Worm (Caenorhabditis elegans) whole organism, L4 larva: ENCODE data around the gene ZC155.2.

Experiments
- F10B5.3 ChIP-seq: sonication (generic microtip); optimal IDR thresholded peaks from 2 replicates; lab custom pipeline; 2016; ENCODE audit warnings: mild to moderate bottlenecking, missing genetic modification characterization, missing compliant biosample characterization
- F49E8.2 ChIP-seq: sonication (generic microtip); optimal IDR thresholded peaks from 2 replicates; lab custom pipeline; 2016; ENCODE audit warnings: missing compliant biosample characterization, mild to moderate bottlenecking, missing genetic modification characterization, borderline replicate concordance
- T20F7.1 ChIP-seq: fragments of 200-800 bp; sonication (Bioruptor generic); optimal IDR thresholded peaks from 2 replicates; lab custom pipeline; 2018; ENCODE audit warnings: mild to moderate bottlenecking, missing genetic modification characterization, missing compliant biosample characterization
- Y5F2A.4 ChIP-seq: fragments of 200-800 bp; sonication (Bioruptor generic); optimal IDR thresholded peaks from 2 replicates; lab custom pipeline; 2018; ENCODE audit warnings: mild to moderate bottlenecking, missing genetic modification characterization, missing compliant biosample characterization
- ZK546.5 ChIP-seq, 2 experiments: sonication (generic microtip); optimal IDR thresholded peaks; 2 replicates each; lab custom pipeline; 2017; ENCODE audit warnings: missing biosample characterization in 2 of 2, missing genetic modification characterization in 2 of 2
- ama-1 ChIP-seq: fragments of 150-350 bp; optimal IDR thresholded peaks from 2 replicates; lab custom pipeline; 2014; ENCODE audit warnings: inconsistent platforms, mixed read lengths
- ceh-32 ChIP-seq: sonication (generic microtip); optimal IDR thresholded peaks from 2 replicates; lab custom pipeline; 2016; ENCODE audit warnings: mild to moderate bottlenecking, missing genetic modification characterization, missing compliant biosample characterization; ENCODE audit not compliant: poor library complexity
- ceh-44 ChIP-seq: fragments of 200-800 bp; sonication (Bioruptor generic); IDR thresholded peaks from 2 replicates; pipeline ENCODE4 v1.3.6; 2022; ENCODE audit warnings: missing genetic modification reagents, missing genetic modification characterization, missing compliant biosample characterization
- daf-16 ChIP-seq, 3 experiments: sonication (generic microtip); optimal IDR thresholded peaks; 2 replicates each; lab custom pipeline; 2016 to 2017; ENCODE audit warnings: missing genetic modification characterization in 3 of 3, missing genetic modification reagents in 3 of 3, mild to moderate bottlenecking in 2 of 3, missing compliant biosample characterization in 2 of 3, missing biosample characterization in 1 of 3, moderate library complexity in 1 of 3
- dmd-6 ChIP-seq: fragments of 200-800 bp; sonication (Bioruptor generic); IDR thresholded peaks from 2 replicates; pipeline ENCODE4 v1.3.6; 2022; ENCODE audit warnings: missing genetic modification reagents, missing genetic modification characterization, missing compliant biosample characterization
- dmd-9 ChIP-seq: fragments of 200-800 bp; sonication (Bioruptor generic); IDR thresholded peaks from 2 replicates; pipeline ENCODE4 v1.3.6; 2022; ENCODE audit warnings: missing genetic modification reagents, missing genetic modification characterization, missing compliant biosample characterization
- dve-1 ChIP-seq: sonication (generic microtip); optimal IDR thresholded peaks from 2 replicates; lab custom pipeline; 2017; ENCODE audit warnings: antibody characterized with exemption, mild to moderate bottlenecking, missing genetic modification characterization, missing compliant biosample characterization; ENCODE audit not compliant: insufficient read depth
- fkh-10 ChIP-seq: fragments of 150-350 bp; optimal IDR thresholded peaks from 2 replicates; lab custom pipeline; 2014; ENCODE audit warnings: missing biosample characterization, missing genetic modification reagents, missing genetic modification characterization
- hlh-11 ChIP-seq: fragments of 200-800 bp; sonication (Bioruptor generic); optimal IDR thresholded peaks from 2 replicates; lab custom pipeline; 2018; ENCODE audit warnings: mild to moderate bottlenecking, missing genetic modification characterization, missing compliant biosample characterization
- lin-1 ChIP-seq: fragments of 200-800 bp; sonication (Bioruptor generic); IDR thresholded peaks from 2 replicates; pipeline ENCODE4 v1.3.6; 2022; ENCODE audit warnings: missing genetic modification reagents, missing genetic modification characterization, missing compliant biosample characterization
- lin-38 ChIP-seq: fragments of 200-800 bp; sonication (Bioruptor generic); IDR thresholded peaks from 2 replicates; pipeline ENCODE4 v1.3.6; 2022; ENCODE audit warnings: missing genetic modification reagents, missing genetic modification characterization, missing compliant biosample characterization
- mdl-1 ChIP-seq, 2 experiments: fragments of 150-350 bp in 1 of 2; sonication (generic microtip) in 1 of 2; optimal IDR thresholded peaks; 2 replicates each; lab custom pipeline; 2014 to 2017; ENCODE audit warnings: missing biosample characterization in 2 of 2, missing genetic modification characterization in 2 of 2
- nhr-28 ChIP-seq: fragments of 150-350 bp; optimal IDR thresholded peaks from 2 replicates; lab custom pipeline; 2014; ENCODE audit warnings: missing biosample characterization, missing genetic modification characterization
- nhr-41 ChIP-seq: fragments of 200-800 bp; sonication (Bioruptor generic); IDR thresholded peaks from 2 replicates; pipeline ENCODE4 v1.3.6; 2022; ENCODE audit warnings: missing genetic modification reagents, missing genetic modification characterization, missing compliant biosample characterization
- nhr-42 ChIP-seq: fragments of 200-800 bp; sonication (Bioruptor generic); IDR thresholded peaks from 2 replicates; pipeline ENCODE4 v1.3.6; 2022; ENCODE audit warnings: missing genetic modification characterization, missing compliant biosample characterization
- php-3 ChIP-seq: fragments of 200-800 bp; sonication (Bioruptor generic); IDR thresholded peaks from 2 replicates; pipeline ENCODE4 v1.3.6; 2022; ENCODE audit warnings: missing genetic modification reagents, missing genetic modification characterization, missing compliant biosample characterization
- pqm-1 ChIP-seq: sonication (generic microtip); optimal IDR thresholded peaks from 2 replicates; lab custom pipeline; 2017; ENCODE audit warnings: missing biosample characterization, missing genetic modification characterization
- spr-3 ChIP-seq: fragments of 200-800 bp; sonication (Bioruptor generic); optimal IDR thresholded peaks from 2 replicates; lab custom pipeline; 2018; ENCODE audit warnings: mild to moderate bottlenecking, missing genetic modification characterization, missing compliant biosample characterization
- tra-1 ChIP-seq: fragments of 200-800 bp; sonication (Bioruptor generic); IDR thresholded peaks from 2 replicates; pipeline ENCODE4 v1.3.6; 2022; ENCODE audit warnings: missing genetic modification reagents, missing genetic modification characterization, missing compliant biosample characterization
- unc-62 ChIP-seq, 3 experiments: fragments of 150-350 bp in 1 of 3; sonication (generic microtip); optimal IDR thresholded peaks in 2 of 3; peaks in 1 of 3; 1 replicate in 1 of 3; 2 replicates in 2 of 3; lab custom pipeline; 2014 to 2017; ENCODE audit warnings: missing biosample characterization in 3 of 3, missing genetic modification characterization in 3 of 3, missing genetic modification reagents in 3 of 3, missing genotype in 1 of 3
- zip-2 ChIP-seq: fragments of 150-350 bp; optimal IDR thresholded peaks from 2 replicates; lab custom pipeline; 2014; ENCODE audit warnings: missing biosample characterization, missing genetic modification characterization
- ztf-7 ChIP-seq: fragments of 150-350 bp; optimal IDR thresholded peaks from 2 replicates; lab custom pipeline; 2014; ENCODE audit warnings: missing biosample characterization, missing genetic modification characterization

Gene ZC155.2

DNA sequence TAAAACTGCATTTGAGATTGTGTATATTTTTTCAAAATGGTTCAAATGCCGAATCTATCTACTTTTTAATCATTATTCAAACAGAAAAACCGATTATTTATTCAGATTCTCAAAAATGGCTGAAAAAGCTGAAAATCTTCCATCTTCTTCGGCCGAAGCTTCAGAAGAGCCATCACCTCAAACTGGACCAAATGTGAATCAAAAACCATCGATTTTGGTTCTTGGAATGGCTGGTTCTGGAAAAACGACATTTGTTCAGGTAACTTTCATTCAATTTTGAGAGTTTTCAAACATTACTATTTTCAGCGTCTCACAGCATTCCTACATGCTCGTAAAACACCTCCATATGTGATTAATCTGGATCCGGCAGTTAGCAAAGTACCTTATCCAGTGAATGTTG is 40.1 kb downstream of the ZC155.2 start, which contains the start of gene gop-2:
Gene gop-2 (plus strand): TSS at position 106 of the 400 bp plus-strand sequence.
- TF ChIP-seq ceh-32 (tag; lab: Kevin White, UChicago) (no peak), lin-38 (no peak), unc-62 (GFP tag; optimal IDR thresholded peaks at IDR 0.05 in 1 of 2; lab: Kevin White, UChicago) (peak in 1 of 2 experiments; percentile 92), unc-62 (tag; optimal IDR thresholded peaks at IDR 0.05; lab: Kevin White, UChicago) (no peak), ama-1 (peak; percentile 24), daf-16 (GFP tag; optimal IDR thresholded peaks at IDR 0.05; lab: Kevin White, UChicago) (no peak), daf-16 (tag; optimal IDR thresholded peaks at IDR 0.05; lab: Kevin White, UChicago) (no peak)

DNA sequence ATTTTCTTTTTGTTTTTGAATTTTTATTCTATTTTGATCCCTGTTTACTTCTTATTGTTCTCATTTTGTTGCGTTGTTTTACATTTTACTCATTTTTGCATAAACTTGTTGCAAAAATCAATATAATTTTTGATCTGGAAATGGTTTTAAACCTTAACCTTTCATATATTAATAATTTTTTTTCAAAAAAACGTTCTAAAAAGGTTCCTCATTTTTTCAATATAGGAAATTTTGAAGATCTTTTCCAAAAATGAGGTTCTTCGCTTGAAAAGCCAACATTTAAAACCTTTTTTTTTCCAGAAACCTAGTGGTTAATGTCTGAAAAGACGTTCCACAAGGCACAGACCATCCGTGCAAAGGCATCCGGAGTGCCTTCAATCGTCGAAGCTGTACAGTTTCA is 41.6 kb downstream of the ZC155.2 start, which contains the start of gene gop-3:
Gene gop-3 (plus strand): TSS at position 301 of the 400 bp plus-strand sequence.
- TF ChIP-seq dmd-6 (GFP tag; lab: Robert Waterston, UW) = no peak
- no peak for TF ChIP-seq hlh-11 (tag; lab: Kevin White, UChicago)
- no peak for TF ChIP-seq Y5F2A.4 (GFP tag; lab: Kevin White, UChicago)
- no peak for TF ChIP-seq dmd-9
- TF ChIP-seq tra-1 (GFP tag; lab: Robert Waterston, UW) = no peak

DNA sequence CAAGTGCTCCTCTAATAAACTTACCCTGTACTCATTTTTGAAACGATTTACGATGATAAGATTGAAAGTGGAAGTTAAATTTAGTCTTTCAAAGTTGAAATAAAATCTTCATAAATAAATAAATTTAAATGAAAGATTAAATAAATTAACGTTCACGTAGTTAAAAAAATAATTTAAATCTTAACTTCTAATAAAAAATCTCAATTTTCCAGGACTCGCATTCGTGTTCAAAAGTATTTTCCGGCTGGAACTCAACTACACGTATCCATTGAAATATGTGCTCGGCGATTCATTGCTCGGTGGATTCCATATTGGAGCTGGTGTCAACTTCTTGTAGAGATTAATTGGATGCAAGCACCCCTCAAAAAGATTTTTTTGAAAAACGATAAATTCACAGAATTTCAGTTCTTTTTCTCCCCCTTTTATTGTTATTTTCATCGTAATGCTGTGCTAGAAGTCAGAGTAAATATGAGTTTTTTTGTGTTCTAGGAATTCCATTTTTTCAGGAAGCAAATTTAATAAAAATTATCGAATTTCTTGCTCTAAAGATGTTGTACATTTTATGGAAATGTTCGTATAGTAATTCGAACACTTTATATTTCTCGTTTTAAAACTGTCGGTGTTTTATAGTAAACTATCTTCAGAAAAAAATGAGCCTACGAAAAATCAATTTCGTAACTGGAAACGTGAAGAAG is 44.7 kb downstream of the ZC155.2 start, which contains the start of the genes C34E10.9 and hap-1:
Gene C34E10.9 (minus strand): TSS at position 101 of the 695 bp plus-strand sequence.
Gene hap-1 (plus strand): TSS at position 645 of the 695 bp plus-strand sequence.
- TF ChIP-seq ztf-7 (tag; lab: Kevin White, UChicago) = no peak
- TF ChIP-seq nhr-41 (GFP tag; lab: Robert Waterston, UW) = no peak
- no peak for TF ChIP-seq F49E8.2 (tag; lab: Kevin White, UChicago)
- TF ChIP-seq F10B5.3 (tag; lab: Kevin White, UChicago) = no peak
- TF ChIP-seq, all 104 proteins: peak for 0

DNA sequence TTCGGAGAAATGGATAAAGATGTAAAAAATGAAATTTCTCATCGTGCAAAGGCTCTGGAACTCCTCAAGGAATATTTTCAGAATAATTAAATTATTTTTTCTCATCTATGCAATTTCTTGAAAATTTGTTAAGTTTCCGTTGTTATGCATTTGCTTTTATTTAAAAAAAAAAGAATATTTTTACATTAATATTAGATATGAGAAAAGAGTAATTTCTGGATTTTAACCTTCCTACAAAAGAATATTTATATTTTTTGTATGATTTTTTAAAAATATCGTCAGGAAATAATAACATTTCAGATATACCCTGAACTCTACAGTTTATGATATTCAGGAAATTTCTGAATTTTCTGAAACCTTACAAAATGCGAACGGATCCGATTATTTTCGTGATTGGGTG is 46.0 kb downstream of the ZC155.2 start, which contains the start of gene gro-1:
Gene gro-1 (plus strand): TSS at position 301 of the 400 bp plus-strand sequence.
- no peak for TF ChIP-seq lin-1 (GFP tag; lab: Robert Waterston, UW)
- TF ChIP-seq unc-62 (GFP tag; optimal IDR thresholded peaks at IDR 0.05 in 1 of 2; lab: Kevin White, UChicago) = peak in 1 of 2 experiments; percentile 17
- no peak for TF ChIP-seq unc-62 (tag; optimal IDR thresholded peaks at IDR 0.05; lab: Kevin White, UChicago)
- TF ChIP-seq ZK546.5 (tag; optimal IDR thresholded peaks at IDR 0.05; lab: Kevin White, UChicago) = no peak
- TF ChIP-seq mdl-1 (tag; optimal IDR thresholded peaks at IDR 0.05; lab: Kevin White, UChicago) = no peak
- TF ChIP-seq spr-3 = no peak
- no peak for TF ChIP-seq fkh-10 (GFP tag; lab: Kevin White, UChicago)
- TF ChIP-seq ceh-44 (GFP tag; lab: Robert Waterston, UW) = no peak
- TF ChIP-seq, all 104 proteins: peak for 1

DNA sequence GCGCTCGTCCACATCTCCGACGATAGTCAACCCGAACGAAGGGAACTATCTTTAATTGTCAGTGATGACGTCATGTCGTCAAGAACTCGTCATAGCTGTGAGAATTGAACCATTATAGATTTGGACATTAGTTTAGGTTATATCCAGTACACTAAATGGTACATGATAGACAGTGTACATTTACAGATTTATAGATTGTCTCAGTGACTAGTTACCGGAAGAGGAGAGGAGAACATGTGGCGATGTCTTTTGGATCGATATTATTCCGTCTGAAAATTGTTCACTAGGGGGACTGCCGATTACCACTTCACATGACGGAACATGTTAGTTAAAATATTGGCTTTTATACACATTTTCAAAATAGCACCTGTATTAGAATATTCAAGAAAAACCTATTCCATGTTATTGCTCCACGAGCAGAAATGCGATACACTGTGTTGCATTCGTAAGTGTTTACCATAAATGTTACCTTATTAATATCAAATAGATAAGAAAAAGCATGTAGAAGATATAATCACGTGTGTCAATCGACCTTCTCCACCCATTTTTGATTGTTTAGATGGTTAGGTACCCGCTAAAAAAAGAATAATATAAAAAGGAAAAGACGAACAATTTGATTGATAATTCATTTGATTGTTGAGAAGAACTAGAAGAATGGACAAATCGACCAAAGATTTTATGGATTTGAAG is 48.6 kb downstream of the ZC155.2 start, which contains the start of gene ZC395.5:
Gene ZC395.5 (plus strand): TSS at position 632 of the 690 bp plus-strand sequence.
- peak; percentile 81 for TF ChIP-seq dve-1 (tag; lab: Kevin White, UChicago)
- TF ChIP-seq tra-1 (GFP tag; lab: Robert Waterston, UW) = no peak
- TF ChIP-seq mdl-1 (tag; optimal IDR thresholded peaks at IDR 0.05; lab: Kevin White, UChicago) = peak in 1 of 2 experiments; percentile 27
- peak; percentile 12 for TF ChIP-seq nhr-28 (tag; lab: Kevin White, UChicago)
- TF ChIP-seq T20F7.1 (GFP tag; lab: Kevin White, UChicago) = peak; percentile 10
- TF ChIP-seq zip-2 (tag; lab: Kevin White, UChicago) = no peak
- peak in 1 of 2 experiments; percentile 86 for TF ChIP-seq unc-62 (GFP tag; optimal IDR thresholded peaks at IDR 0.05 in 1 of 2; lab: Kevin White, UChicago)
- no peak for TF ChIP-seq unc-62 (tag; optimal IDR thresholded peaks at IDR 0.05; lab: Kevin White, UChicago)
- peak; percentile 23 for TF ChIP-seq hlh-11 (tag; lab: Kevin White, UChicago)
- no peak for TF ChIP-seq nhr-42 (GFP tag; lab: Robert Waterston, UW)
- TF ChIP-seq php-3 = 0 out of 2 replicates have a peak, but pooled peaks have one; percentile 44
- no peak for TF ChIP-seq daf-16 (GFP tag; optimal IDR thresholded peaks at IDR 0.05; lab: Kevin White, UChicago)
- TF ChIP-seq daf-16 (tag; optimal IDR thresholded peaks at IDR 0.05; lab: Kevin White, UChicago) = peak; percentile 96
- peak; percentile 54 for TF ChIP-seq pqm-1
